Worm (Caenorhabditis elegans): ENCODE data around the gene sftb-6.
"Not testable (repeated sequence)": the region's sequence is repeated elsewhere in the genome, so short reads cannot be mapped to it uniquely, and the experiment has no call there.

sftb-6 gene

ce11 chrII:84134-84533 lies 14.1 kb upstream of the sftb-6 start, which contains the start of gene C50D2.6:
TSS of gene C50D2.6 (plus strand) at chrII:84434.
- TF ChIP-seq aha-1 (tag; optimal IDR thresholded peaks at IDR 0.05) (no peak), ces-1 (GFP tag; optimal IDR thresholded peaks at IDR 0.05) (no peak), nhr-90 (tag; optimal IDR thresholded peaks at IDR 0.05; ENCODE audit: poor library complexity) (no peak), xbp-1 (tag; optimal IDR thresholded peaks at IDR 0.05) (no peak), nhr-71 (tag; optimal IDR thresholded peaks at IDR 0.05) (no peak), unc-98 (GFP tag; IDR thresholded peaks at IDR 0.05) (no peak), irx-1 (tag; optimal IDR thresholded peaks at IDR 0.05) (no peak), hpl-2 (GFP tag; optimal IDR thresholded peaks at IDR 0.05) (no peak)

ce11 chrII:86794-87193 lies 11.4 kb upstream of the sftb-6 start:
- TF ChIP-seq efl-1 (optimal IDR thresholded peaks at IDR 0.05) (no peak), efl-1 (GFP tag; optimal IDR thresholded peaks at IDR 0.05 in 1 of 2) (peak in 1 of 2 experiments; percentile 59), xbp-1 (tag; optimal IDR thresholded peaks at IDR 0.05) (no peak), ces-1 (GFP tag; optimal IDR thresholded peaks at IDR 0.05) (no peak), Y116A8C.19 (tag; optimal IDR thresholded peaks at IDR 0.05; ENCODE audit: borderline replicate concordance) (no peak), fkh-4 (tag; optimal IDR thresholded peaks at IDR 0.05; ENCODE audit: borderline replicate concordance) (no peak)

DNA sequence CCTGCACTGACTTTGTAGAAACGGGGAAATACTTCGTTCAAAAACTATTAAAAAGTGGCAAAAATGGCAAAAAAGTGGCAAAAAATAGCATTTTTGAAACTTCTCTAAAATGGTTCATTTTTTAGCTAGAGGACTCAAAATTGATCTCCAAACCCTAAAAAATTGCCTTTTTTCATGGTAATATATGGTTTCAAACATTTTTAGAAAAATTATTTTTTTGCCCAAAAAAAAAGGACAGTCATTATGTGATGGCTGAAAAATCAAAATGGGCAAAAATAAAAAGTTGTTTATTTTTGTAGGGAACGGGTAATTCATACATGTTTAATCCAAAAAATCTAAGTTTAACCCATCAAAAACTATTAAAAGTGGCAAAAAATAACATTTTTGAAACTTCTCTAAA lies 10.3 kb upstream of the sftb-6 start:
- TF ChIP-seq ztf-11 (tag; optimal IDR thresholded peaks at IDR 0.05) (no peak), efl-3 (GFP tag; optimal IDR thresholded peaks at IDR 0.05) (no peak), mab-9 (GFP tag; IDR thresholded peaks at IDR 0.05) (no peak), zag-1 (tag; optimal IDR thresholded peaks at IDR 0.05) (no peak), C04F5.9 (tag; optimal IDR thresholded peaks at IDR 0.05) (no peak), irx-1 (tag; optimal IDR thresholded peaks at IDR 0.05) (no peak)

- TF ChIP-seq F16B12.6 (tag; optimal IDR thresholded peaks at IDR 0.05) (no peak), nhr-20 (tag; optimal IDR thresholded peaks at IDR 0.05) (no peak), nhr-71 (tag; optimal IDR thresholded peaks at IDR 0.05) (no peak), alr-1 (tag; optimal IDR thresholded peaks at IDR 0.05; ENCODE audit: borderline replicate concordance) (no peak), nhr-237 (tag; optimal IDR thresholded peaks at IDR 0.05) (no peak), nhr-12 (tag; optimal IDR thresholded peaks at IDR 0.05) (no peak), zag-1 (tag; optimal IDR thresholded peaks at IDR 0.05) (no peak), ceh-63 (GFP tag; optimal IDR thresholded peaks at IDR 0.05) (no peak)
Measured at ce11 chrII:91419-91818, 6.8 kb upstream of the sftb-6 start, which contains the start of gene mcat-1. TSS of gene mcat-1 (minus strand) at chrII:91519.

DNA sequence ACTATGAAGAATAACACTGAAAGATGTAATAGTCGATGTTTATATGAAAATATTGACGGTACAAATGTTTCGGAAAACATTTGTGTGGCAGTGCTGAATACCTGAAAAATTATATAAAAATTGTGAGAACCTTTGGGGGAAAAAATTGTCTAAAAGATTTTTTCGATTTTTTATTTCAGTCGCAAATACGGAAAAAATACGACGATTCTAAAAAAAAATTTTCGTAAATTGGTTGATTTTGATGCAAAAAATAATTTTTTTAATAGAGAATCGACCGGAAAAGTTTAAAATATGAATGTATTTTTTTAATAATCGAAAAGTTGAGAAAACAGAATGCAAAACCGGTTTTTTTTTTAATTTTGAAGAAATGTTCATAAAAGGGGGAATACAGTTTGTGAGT lies 3.0 kb upstream of the sftb-6 start, which contains the start of gene C50D2.7:
Gene C50D2.7, minus strand, starts transcription at position 101 of the 400 bp plus-strand sequence.
- TF ChIP-seq mef-2 (tag; optimal IDR thresholded peaks at IDR 0.05) (no peak), tlp-1 (tag; optimal IDR thresholded peaks at IDR 0.05) (no peak), lin-39 (tag; optimal IDR thresholded peaks at IDR 0.05) (no peak)

DNA sequence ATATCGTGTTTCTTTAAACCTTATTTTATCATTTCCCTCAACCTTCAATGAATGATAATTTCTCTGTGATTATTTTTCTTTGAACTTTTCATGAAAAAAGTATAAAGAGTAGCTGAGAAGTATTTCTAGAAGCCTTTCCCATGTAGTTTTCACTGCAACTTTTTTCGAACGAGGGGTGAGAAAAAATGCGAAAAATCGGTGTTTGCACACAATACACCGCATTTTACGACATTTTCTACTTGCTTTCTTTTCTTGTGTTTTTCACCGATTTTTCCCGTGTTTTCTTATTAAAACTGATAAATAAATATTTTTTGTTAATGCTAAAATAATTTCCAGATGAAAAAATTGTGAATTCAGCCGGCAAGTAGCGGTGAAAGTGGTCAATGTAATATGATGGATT lies 690 bp downstream of the sftb-6 start, which contains the start of gene C50D2.10:
Gene C50D2.10, plus strand, starts transcription at position 245 of the 400 bp plus-strand sequence.
- not testable (repeated sequence) for TF ChIP-seq fkh-4 (tag; optimal IDR thresholded peaks at IDR 0.05; ENCODE audit: borderline replicate concordance); nhr-11 (tag; optimal IDR thresholded peaks at IDR 0.05); ceh-63 (GFP tag; optimal IDR thresholded peaks at IDR 0.05)

- TF ChIP-seq nhr-76 (tag; optimal IDR thresholded peaks at IDR 0.05) (no peak), nhr-237 (tag; optimal IDR thresholded peaks at IDR 0.05) (no peak), fos-1 (tag; optimal IDR thresholded peaks at IDR 0.05) (no peak), nhr-19 (GFP tag; conservative IDR thresholded peaks at IDR 0.05) (no peak), nhr-71 (tag; optimal IDR thresholded peaks at IDR 0.05) (no peak), ets-5 (GFP tag; IDR thresholded peaks at IDR 0.05) (no peak), swsn-7 (tag; optimal IDR thresholded peaks at IDR 0.05) (no peak), fkh-10 (GFP tag; optimal IDR thresholded peaks at IDR 0.05) (no peak), unc-130 (tag; optimal IDR thresholded peaks at IDR 0.05) (no peak), ama-1 (optimal IDR thresholded peaks at IDR 0.05) (no peak), lin-14 (GFP tag; optimal IDR thresholded peaks at IDR 0.05) (no peak), C16A3.4 (tag; optimal IDR thresholded peaks at IDR 0.05) (no peak), elt-2 (tag; optimal IDR thresholded peaks at IDR 0.05) (no peak), tlp-1 (tag; optimal IDR thresholded peaks at IDR 0.05) (no peak), mef-2 (tag; optimal IDR thresholded peaks at IDR 0.05) (no peak)
Measured at ce11 chrII:101176-101575, 3.0 kb downstream of the sftb-6 start.

Data from whole organism, L1 larva.